Fruit fly (Drosophila melanogaster): Measurements from ENCODE around the gene CG5391.

CG5391 gene

DNA sequence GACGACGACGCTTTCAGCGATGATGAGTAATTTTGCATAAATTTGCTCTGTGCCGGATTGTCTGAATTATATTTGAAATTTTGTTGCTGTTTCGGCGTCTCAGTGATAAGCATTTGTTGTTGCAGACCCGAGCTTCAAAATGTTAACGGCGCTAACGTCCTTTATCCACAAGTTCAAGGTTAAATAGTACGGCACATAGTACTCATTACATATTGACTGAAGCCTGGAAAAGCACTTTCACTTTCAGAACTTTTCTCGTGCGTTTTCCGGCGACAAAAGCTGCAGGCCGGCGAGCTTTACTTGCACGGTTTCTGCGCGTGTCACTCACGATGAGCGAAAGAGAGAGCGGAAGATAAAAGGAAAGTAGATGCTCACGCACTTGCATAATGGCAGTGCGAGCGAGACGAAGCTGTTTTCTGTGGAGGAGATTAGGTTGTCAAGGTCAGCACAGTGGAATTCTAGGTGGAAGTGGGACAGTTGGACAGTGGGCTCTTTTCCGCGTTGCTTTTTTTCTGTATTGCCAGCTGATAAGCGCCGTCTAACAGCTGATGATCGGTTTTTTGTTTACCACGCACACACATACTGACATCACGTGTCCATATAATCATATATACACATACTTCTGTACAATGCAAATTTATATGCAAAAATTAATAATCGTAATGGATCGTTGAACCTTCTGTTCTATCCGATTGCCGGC, 34.3 kb upstream of the CG5391 start (continued):
- TF ChIP-seq slp2 (GFP tag; optimal IDR thresholded peaks at IDR 0.05) (no peak), slou (GFP tag; optimal IDR thresholded peaks at IDR 0.05) (no peak), CG31224 (GFP tag; IDR thresholded peaks at IDR 0.05) (no peak), CG11560 (tag; IDR thresholded peaks at IDR 0.05) (no peak), Xrp1 (GFP tag; IDR thresholded peaks at IDR 0.05) (no peak), Jarid2 (GFP tag; optimal IDR thresholded peaks at IDR 0.05) (no peak), CG3065 (GFP tag; optimal IDR thresholded peaks at IDR 0.05) (no peak), al (GFP tag; IDR thresholded peaks at IDR 0.05) (no peak), Trl (optimal IDR thresholded peaks at IDR 0.05) (peak in 1 of 2 experiments; percentile 7), Trl (GFP tag; optimal IDR thresholded peaks at IDR 0.05) (no peak), CG17385 (GFP tag; optimal IDR thresholded peaks at IDR 0.05) (no peak), ewg (GFP tag; optimal IDR thresholded peaks at IDR 0.05) (peak; percentile 92), ato (GFP tag; IDR thresholded peaks at IDR 0.05; ENCODE audit: partially characterized antibody) (0 out of 2 replicates have a peak, but pooled peaks have one; percentile 39), CG10654 (GFP tag; optimal IDR thresholded peaks at IDR 0.05) (no peak), gcm (GFP tag; optimal IDR thresholded peaks at IDR 0.05) (no peak), CG16815 (GFP tag; optimal IDR thresholded peaks at IDR 0.05) (no peak), Opbp (GFP tag; IDR thresholded peaks at IDR 0.05; ENCODE audit: partially characterized antibody) (no peak), CG17802 (tag; optimal IDR thresholded peaks at IDR 0.05) (no peak), CG6765 (GFP tag; optimal IDR thresholded peaks at IDR 0.05) (no peak), CG9817 (tag; optimal IDR thresholded peaks at IDR 0.05) (no peak), Awh (GFP tag; IDR thresholded peaks at IDR 0.05) (no peak), CG2199 (GFP tag; IDR thresholded peaks at IDR 0.05) (no peak), CG1602 (GFP tag; optimal IDR thresholded peaks at IDR 0.05) (no peak), onecut (GFP tag; IDR thresholded peaks at IDR 0.05) (no peak), Nf-YB (GFP tag; optimal IDR thresholded peaks at IDR 0.05) (no peak), so (GFP tag; IDR thresholded peaks at IDR 0.05) (peak; percentile 32; the same call in 1 of the 3 replicates), dmrt11E (tag; optimal IDR thresholded peaks at IDR 0.05) (no peak), jumu (GFP tag; optimal IDR thresholded peaks at IDR 0.05) (no peak), CG12942 (GFP tag; optimal IDR thresholded peaks at IDR 0.05) (no peak), unpg (GFP tag; optimal IDR thresholded peaks at IDR 0.05) (no peak), Doc2 (GFP tag; IDR thresholded peaks at IDR 0.05) (0 out of 2 replicates have a peak, but pooled peaks have one; percentile 3), hbn (GFP tag; IDR thresholded peaks at IDR 0.05; ENCODE audit: partially characterized antibody) (no peak), Stat92E (GFP tag; optimal IDR thresholded peaks at IDR 0.05) (no peak), cas (GFP tag; IDR thresholded peaks at IDR 0.05) (no peak), chif (GFP tag; optimal IDR thresholded peaks at IDR 0.05) (no peak), Hr78 (GFP tag; optimal IDR thresholded peaks at IDR 0.05) (no peak), CG1603 (tag; optimal IDR thresholded peaks at IDR 0.05) (no peak), jing (GFP tag; optimal IDR thresholded peaks at IDR 0.05) (no peak), CG12236 (GFP tag; optimal IDR thresholded peaks at IDR 0.05) (no peak), CG13424 (tag; optimal IDR thresholded peaks at IDR 0.05) (no peak), dimm (GFP tag; IDR thresholded peaks at IDR 0.05) (no peak), mam (GFP tag; optimal IDR thresholded peaks at IDR 0.05) (no peak), CG2678 (tag; optimal IDR thresholded peaks at IDR 0.05) (no peak), Aef1 (GFP tag; IDR thresholded peaks at IDR 0.05) (no peak), nerfin-1 (tag; optimal IDR thresholded peaks at IDR 0.05) (peak; percentile 60), CG18262 (tag; optimal IDR thresholded peaks at IDR 0.05) (no peak), CG2875 (GFP tag; optimal IDR thresholded peaks at IDR 0.05) (no peak), sc (optimal IDR thresholded peaks at IDR 0.05) (no peak), sc (GFP tag; optimal IDR thresholded peaks at IDR 0.05) (no peak), inv (GFP tag; IDR thresholded peaks at IDR 0.05; ENCODE audit: partially characterized antibody) (no peak)

All from whole organism, embryonic.